Worm (Caenorhabditis elegans) whole organism, late embryonic: Measurements from ENCODE around the gene C18D11.3.
A peak's percentile ranks its signal among the peaks of the same experiment; 100 is the strongest.
"Not testable (repeated sequence)": the region's sequence is repeated elsewhere in the genome, so short reads cannot be mapped to it uniquely, and the experiment has no call there.

Source experiments
- C08G9.2 ChIP-seq: sonication (generic microtip); optimal IDR thresholded peaks from 2 replicates; lab custom pipeline; 2016; ENCODE audit warnings: mild to moderate bottlenecking, missing genetic modification characterization, moderate library complexity, missing compliant biosample characterization
- C38D4.7 ChIP-seq: fragments of 200-800 bp; sonication (Bioruptor generic); optimal IDR thresholded peaks from 2 replicates; lab custom pipeline; 2018; ENCODE audit warnings: mild to moderate bottlenecking, missing genetic modification characterization, moderate library complexity, missing compliant biosample characterization
- K02D7.2 ChIP-seq: sonication (generic microtip); optimal IDR thresholded peaks from 2 replicates; lab custom pipeline; 2017; ENCODE audit warnings: mild to moderate bottlenecking, missing genetic modification characterization, missing compliant biosample characterization
- T23F11.4 ChIP-seq: fragments of 200-800 bp; sonication (Bioruptor generic); optimal IDR thresholded peaks from 2 replicates; lab custom pipeline; 2018; ENCODE audit warnings: mild to moderate bottlenecking, missing genetic modification characterization, missing compliant biosample characterization
- ceh-14 ChIP-seq: sonication (generic microtip); optimal IDR thresholded peaks from 2 replicates; lab custom pipeline; 2016; ENCODE audit warnings: missing genotype, missing genetic modification characterization, missing compliant biosample characterization
- ceh-18 ChIP-seq: sonication (generic microtip); optimal IDR thresholded peaks from 2 replicates; lab custom pipeline; 2016; ENCODE audit warnings: missing genetic modification characterization, missing compliant biosample characterization
- ceh-30 ChIP-seq: fragments of 150-350 bp; optimal IDR thresholded peaks from 2 replicates; lab custom pipeline; 2014; ENCODE audit warnings: missing biosample characterization, missing genetic modification characterization
- ceh-31 ChIP-seq: sonication (generic microtip); optimal IDR thresholded peaks from 2 replicates; lab custom pipeline; 2016; ENCODE audit warnings: missing genetic modification characterization, missing compliant biosample characterization
- ceh-34 ChIP-seq: sonication (generic microtip); optimal IDR thresholded peaks from 2 replicates; lab custom pipeline; 2016; ENCODE audit warnings: mild to moderate bottlenecking, missing genetic modification characterization, missing compliant biosample characterization
- ceh-45 ChIP-seq: fragments of 200-800 bp; sonication (Bioruptor generic); IDR thresholded peaks from 2 replicates; pipeline ENCODE4 v1.3.6; 2022; ENCODE audit warnings: missing genetic modification reagents, missing genetic modification characterization, missing compliant biosample characterization
- ceh-48 ChIP-seq: sonication (generic microtip); optimal IDR thresholded peaks from 2 replicates; lab custom pipeline; 2016; ENCODE audit warnings: missing genetic modification characterization, inconsistent platforms, missing compliant biosample characterization
- ceh-6 ChIP-seq: fragments of 200-800 bp; sonication (Bioruptor generic); optimal IDR thresholded peaks from 2 replicates; lab custom pipeline; 2018; ENCODE audit warnings: mild to moderate bottlenecking, missing genetic modification characterization, missing compliant biosample characterization
- che-1 ChIP-seq: sonication (generic microtip); optimal IDR thresholded peaks from 2 replicates; lab custom pipeline; 2016; ENCODE audit warnings: mild to moderate bottlenecking, missing genetic modification characterization, missing compliant biosample characterization
- dmd-4 ChIP-seq: sonication (generic microtip); optimal IDR thresholded peaks from 2 replicates; lab custom pipeline; 2016; ENCODE audit warnings: borderline replicate concordance, missing genetic modification characterization, missing compliant biosample characterization
- dve-1 ChIP-seq: sonication (generic microtip); optimal IDR thresholded peaks from 2 replicates; lab custom pipeline; 2017; ENCODE audit warnings: antibody characterized with exemption, mild to moderate bottlenecking, missing genetic modification characterization, missing compliant biosample characterization
- ets-4 ChIP-seq: sonication (generic microtip); optimal IDR thresholded peaks from 2 replicates; lab custom pipeline; 2016; ENCODE audit warnings: missing genetic modification characterization, missing compliant biosample characterization
- eyg-1 ChIP-seq: sonication (generic microtip); optimal IDR thresholded peaks from 2 replicates; lab custom pipeline; 2016; ENCODE audit warnings: missing genotype, missing genetic modification characterization, missing compliant biosample characterization
- fax-1 ChIP-seq: sonication (generic microtip); optimal IDR thresholded peaks from 2 replicates; lab custom pipeline; 2016; ENCODE audit warnings: missing genotype, missing genetic modification characterization, missing compliant biosample characterization
- fkh-10 ChIP-seq: fragments of 150-350 bp; optimal IDR thresholded peaks from 2 replicates; lab custom pipeline; 2014; ENCODE audit warnings: missing biosample characterization, missing genetic modification reagents, missing genetic modification characterization
- fkh-6 ChIP-seq: sonication (generic microtip); optimal IDR thresholded peaks from 2 replicates; lab custom pipeline; 2016; ENCODE audit warnings: missing genetic modification characterization, missing compliant biosample characterization
- hlh-13 ChIP-seq: fragments of 200-800 bp; sonication (Bioruptor generic); optimal IDR thresholded peaks from 2 replicates; lab custom pipeline; 2018; ENCODE audit warnings: mild to moderate bottlenecking, missing genetic modification characterization, missing compliant biosample characterization
- hlh-15 ChIP-seq: sonication (generic microtip); optimal IDR thresholded peaks from 2 replicates; lab custom pipeline; 2016; ENCODE audit warnings: missing genetic modification characterization, missing compliant biosample characterization
- hlh-6 ChIP-seq: sonication (generic microtip); optimal IDR thresholded peaks from 2 replicates; lab custom pipeline; 2016; ENCODE audit warnings: missing genotype, missing genetic modification characterization, missing compliant biosample characterization
- hlh-8 ChIP-seq: sonication (generic microtip); optimal IDR thresholded peaks from 2 replicates; lab custom pipeline; 2016; ENCODE audit warnings: missing genotype, missing genetic modification characterization, missing compliant biosample characterization
- lin-11 ChIP-seq: fragments of 200-800 bp; sonication (Bioruptor generic); optimal IDR thresholded peaks from 2 replicates; lab custom pipeline; 2018; ENCODE audit warnings: mild to moderate bottlenecking, missing genetic modification characterization, missing compliant biosample characterization
- madf-2 ChIP-seq: sonication (generic microtip); optimal IDR thresholded peaks from 2 replicates; lab custom pipeline; 2017; ENCODE audit warnings: missing genetic modification characterization, missing compliant biosample characterization
- nfya-1 ChIP-seq: sonication (generic microtip); optimal IDR thresholded peaks from 2 replicates; lab custom pipeline; 2017; ENCODE audit warnings: missing genetic modification characterization, mild to moderate bottlenecking, missing compliant biosample characterization, antibody characterized with exemption, moderate library complexity
- nhr-232 ChIP-seq: sonication (generic microtip); optimal IDR thresholded peaks from 2 replicates; lab custom pipeline; 2016; ENCODE audit warnings: missing genetic modification characterization, missing compliant biosample characterization
- npax-4 ChIP-seq: sonication (generic microtip); optimal IDR thresholded peaks from 2 replicates; lab custom pipeline; 2016; ENCODE audit warnings: missing genetic modification characterization, missing compliant biosample characterization
- pat-9 ChIP-seq: fragments of 200-800 bp; sonication (Bioruptor generic); optimal IDR thresholded peaks from 2 replicates; lab custom pipeline; 2018; ENCODE audit warnings: mild to moderate bottlenecking, missing genetic modification characterization, moderate library complexity, missing compliant biosample characterization
- pax-1 ChIP-seq: fragments of 150-350 bp; optimal IDR thresholded peaks from 2 replicates; lab custom pipeline; 2014; ENCODE audit warnings: missing biosample characterization, missing genetic modification characterization
- pha-2 ChIP-seq: sonication (generic microtip); optimal IDR thresholded peaks from 2 replicates; lab custom pipeline; 2017; ENCODE audit warnings: mild to moderate bottlenecking, missing genetic modification characterization, missing compliant biosample characterization
- pqm-1 ChIP-seq: sonication (generic microtip); optimal IDR thresholded peaks from 2 replicates; lab custom pipeline; 2016; ENCODE audit warnings: missing genetic modification characterization, missing compliant biosample characterization
- ref-2 ChIP-seq: sonication (generic microtip); optimal IDR thresholded peaks from 2 replicates; lab custom pipeline; 2016; ENCODE audit warnings: missing genetic modification characterization, missing compliant biosample characterization
- sdc-2 ChIP-seq: sonication (generic microtip); optimal IDR thresholded peaks from 2 replicates; lab custom pipeline; 2016; ENCODE audit warnings: missing genotype, missing genetic modification characterization, missing compliant biosample characterization
- sox-4 ChIP-seq: sonication (generic microtip); optimal IDR thresholded peaks from 2 replicates; lab custom pipeline; 2017; ENCODE audit warnings: mild to moderate bottlenecking, missing genetic modification characterization, inconsistent platforms, missing compliant biosample characterization
- unc-42 ChIP-seq: sonication (generic microtip); optimal IDR thresholded peaks from 2 replicates; lab custom pipeline; 2016; ENCODE audit warnings: missing genotype, missing genetic modification characterization, missing compliant biosample characterization
- unc-55 ChIP-seq: sonication (generic microtip); optimal IDR thresholded peaks from 2 replicates; lab custom pipeline; 2017; ENCODE audit warnings: missing biosample characterization, missing genetic modification reagents, missing genetic modification characterization
- unc-86 ChIP-seq: sonication (generic microtip); optimal IDR thresholded peaks from 2 replicates; lab custom pipeline; 2016; ENCODE audit warnings: missing genetic modification characterization, missing compliant biosample characterization

C18D11.3 gene

ce11 chrIII:11780183-11780664 lies 43.0 kb upstream of the C18D11.3 start, which contains the start of gene C24H11.5:
Gene C24H11.5, plus strand, starts transcription at chrIII:11780233.
- TF ChIP-seq ceh-48 (no peak), ceh-30 (no peak), unc-55 (GFP tag; lab: Kevin White, UChicago) (no peak)
- TF ChIP-seq, all 69 proteins: peak for 0

ce11 chrIII:11781800-11782199 lies 41.4 kb upstream of the C18D11.3 start, which contains the start of gene srd-74:
Gene srd-74, plus strand, starts transcription at chrIII:11782100.
- TF ChIP-seq C08G9.2 = no peak
- TF ChIP-seq sdc-2 = no peak
- TF ChIP-seq C38D4.7 = no peak
- TF ChIP-seq unc-42 (tag; lab: Kevin White, UChicago) = no peak

- TF ChIP-seq fkh-6 (tag; lab: Kevin White, UChicago) (no peak), pax-1 (tag; lab: Kevin White, UChicago) (no peak), nhr-232 (no peak), dmd-4 (tag; lab: Kevin White, UChicago) (no peak), C38D4.7 (no peak)
- TF ChIP-seq, all 69 proteins: peak for 0
Measured at ce11 chrIII:11785961-11786360, 37.3 kb upstream of the C18D11.3 start, which contains the start of gene tbx-38. Gene tbx-38, minus strand, starts transcription at chrIII:11786061.

- TF ChIP-seq ceh-31; K02D7.2 (tag; lab: Kevin White, UChicago); eyg-1 (tag; lab: Kevin White, UChicago): not testable (repeated sequence)
Measured at ce11 chrIII:11787376-11787775, 35.9 kb upstream of the C18D11.3 start, which contains the start of gene C24H11.1. Gene C24H11.1, plus strand, starts transcription at chrIII:11787676.

ce11 chrIII:11789480-11789879 lies 33.8 kb upstream of the C18D11.3 start:
- TF ChIP-seq fkh-10 = no peak

- TF ChIP-seq npax-4 (tag; lab: Kevin White, UChicago) = peak; percentile 22
- 0 out of 2 replicates have a peak, but pooled peaks have one; percentile 10 for TF ChIP-seq ceh-45 (GFP tag; lab: Robert Waterston, UW)
- TF ChIP-seq che-1 (tag; lab: Kevin White, UChicago) = peak; percentile 48
- peak; percentile 16 for TF ChIP-seq nhr-232
- TF ChIP-seq ceh-48 = peak; percentile 38
- TF ChIP-seq ceh-6 (GFP tag; lab: Kevin White, UChicago) = peak; percentile 40
- TF ChIP-seq pqm-1 (tag; lab: Kevin White, UChicago) = peak; percentile 29
- peak; percentile 61 for TF ChIP-seq pat-9 (tag; lab: Kevin White, UChicago)
- TF ChIP-seq lin-11 (tag; lab: Kevin White, UChicago) = peak; percentile 20
- TF ChIP-seq pha-2 (tag; lab: Kevin White, UChicago) = peak; percentile 44
- peak; percentile 30 for TF ChIP-seq hlh-15 (tag; lab: Kevin White, UChicago)
- peak; percentile 12 for TF ChIP-seq hlh-13
- TF ChIP-seq fax-1 (tag; lab: Kevin White, UChicago) = peak; percentile 39
- TF ChIP-seq C38D4.7 = peak; percentile 43
- peak; percentile 70 for TF ChIP-seq ceh-14
- peak; percentile 10 for TF ChIP-seq unc-86 (tag; lab: Kevin White, UChicago)
- peak; percentile 23 for TF ChIP-seq T23F11.4 (GFP tag; lab: Kevin White, UChicago)
- TF ChIP-seq hlh-8 (tag; lab: Kevin White, UChicago) = peak; percentile 5
- peak; percentile 34 for TF ChIP-seq hlh-6 (tag; lab: Kevin White, UChicago)
- peak; percentile 3 for TF ChIP-seq ets-4 (tag; lab: Kevin White, UChicago)
- TF ChIP-seq dmd-4 (tag; lab: Kevin White, UChicago) = peak; percentile 33
- peak; percentile 35 for TF ChIP-seq ceh-18 (tag; lab: Kevin White, UChicago)
- peak; percentile 73 for TF ChIP-seq K02D7.2 (tag; lab: Kevin White, UChicago)
- TF ChIP-seq ceh-34 (tag; lab: Kevin White, UChicago) = peak; percentile 33
- TF ChIP-seq sox-4 (tag; lab: Kevin White, UChicago) = peak; percentile 69
- peak; percentile 25 for TF ChIP-seq dve-1 (tag; lab: Kevin White, UChicago)
- peak; percentile 52 for TF ChIP-seq madf-2 (tag; lab: Kevin White, UChicago)
- peak; percentile 4 for TF ChIP-seq ref-2 (tag; lab: Kevin White, UChicago)
- peak; percentile 6 for TF ChIP-seq nfya-1 (tag; lab: Kevin White, UChicago)
Measured at ce11 chrIII:11792295-11793256, 30.7 kb upstream of the C18D11.3 start, which contains the start of gene C24H11.2. Gene C24H11.2, minus strand, starts transcription at chrIII:11792345.
